Worm (Caenorhabditis elegans) whole organism, L1 larva: ENCODE results near the gene F14F9.4.
A peak's percentile ranks its signal among the peaks of the same experiment; 100 is the strongest.

Experiments
- C16A3.4 ChIP-seq: fragments of 150-350 bp; optimal IDR thresholded peaks from 2 replicates; lab custom pipeline; 2014; ENCODE audit warnings: missing biosample characterization, missing genetic modification characterization
- C34B4.2 ChIP-seq: sonication (generic microtip); optimal IDR thresholded peaks from 2 replicates; lab custom pipeline; 2017; ENCODE audit warnings: mild to moderate bottlenecking, missing genetic modification characterization, missing compliant biosample characterization
- F16B12.6 ChIP-seq: fragments of 150-350 bp; optimal IDR thresholded peaks from 2 replicates; lab custom pipeline; 2014; ENCODE audit warnings: missing biosample characterization, missing genetic modification characterization
- aha-1 ChIP-seq: fragments of 150-350 bp; optimal IDR thresholded peaks from 2 replicates; lab custom pipeline; 2014; ENCODE audit warnings: missing biosample characterization, missing genetic modification characterization
- alr-1 ChIP-seq: fragments of 200-800 bp; sonication (Bioruptor generic); optimal IDR thresholded peaks from 2 replicates; lab custom pipeline; 2018; ENCODE audit warnings: borderline replicate concordance, mild to moderate bottlenecking, missing genetic modification characterization, missing compliant biosample characterization
- ama-1 ChIP-seq: fragments of 150-350 bp; optimal IDR thresholded peaks from 2 replicates; lab custom pipeline; 2014
- ceh-63 ChIP-seq: fragments of 200-800 bp; sonication (Bioruptor generic); optimal IDR thresholded peaks from 2 replicates; lab custom pipeline; 2018; ENCODE audit warnings: mild to moderate bottlenecking, missing genetic modification characterization, missing compliant biosample characterization
- ceh-82 ChIP-seq, 3 experiments: fragments of 150-350 bp in 1 of 3; sonication (generic microtip) in 2 of 3; optimal IDR thresholded peaks; 2 replicates each; lab custom pipeline; 2014 to 2017; ENCODE audit warnings: missing biosample characterization in 3 of 3, missing genetic modification characterization in 3 of 3
- ceh-88 ChIP-seq: fragments of 200-800 bp; sonication (Bioruptor generic); IDR thresholded peaks from 2 replicates; pipeline ENCODE4 v1.3.6; 2022; ENCODE audit warnings: missing genetic modification characterization, missing compliant biosample characterization
- dpl-1 ChIP-seq, 3 experiments: fragments of 150-350 bp in 2 of 3; sonication (generic microtip) in 1 of 3; optimal IDR thresholded peaks; 2 replicates each; lab custom pipeline; 2014 to 2017; ENCODE audit warnings: missing biosample characterization in 3 of 3, missing genetic modification characterization in 3 of 3, missing genetic modification reagents in 3 of 3
- efl-1 ChIP-seq, 4 experiments: fragments of 150-350 bp; optimal IDR thresholded peaks in 3 of 4; peaks in 1 of 4; 1 replicate in 1 of 4; 2 replicates in 3 of 4; lab custom pipeline; 2014; ENCODE audit warnings: missing biosample characterization in 2 of 4, missing genetic modification characterization in 2 of 4, missing genetic modification reagents in 2 of 4
- egl-27 ChIP-seq, 2 experiments: fragments of 150-350 bp in 1 of 2; sonication (generic microtip); optimal IDR thresholded peaks; 3 replicates each; lab custom pipeline; 2017 to 2018; ENCODE audit warnings: missing biosample characterization in 2 of 2, missing genetic modification characterization in 2 of 2, missing genetic modification reagents in 2 of 2
- fkh-4 ChIP-seq: sonication (generic microtip); optimal IDR thresholded peaks from 2 replicates; lab custom pipeline; 2016; ENCODE audit warnings: missing compliant biosample characterization, missing genetic modification characterization, borderline replicate concordance
- fkh-8 ChIP-seq: sonication (generic microtip); optimal IDR thresholded peaks from 2 replicates; lab custom pipeline; 2016; ENCODE audit warnings: mild to moderate bottlenecking, missing genetic modification characterization, missing compliant biosample characterization
- fos-1 ChIP-seq: fragments of 150-350 bp; optimal IDR thresholded peaks from 2 replicates; lab custom pipeline; 2014; ENCODE audit warnings: missing biosample characterization, missing genetic modification characterization
- hlh-4 ChIP-seq: sonication (generic microtip); optimal IDR thresholded peaks from 2 replicates; lab custom pipeline; 2016; ENCODE audit warnings: mild to moderate bottlenecking, missing genetic modification characterization, missing compliant biosample characterization
- irx-1 ChIP-seq: sonication (generic microtip); optimal IDR thresholded peaks from 2 replicates; lab custom pipeline; 2016; ENCODE audit warnings: missing genetic modification characterization, missing compliant biosample characterization
- jun-1 ChIP-seq: fragments of 150-350 bp; optimal IDR thresholded peaks from 2 replicates; lab custom pipeline; 2014; ENCODE audit warnings: missing biosample characterization, missing genetic modification reagents, missing genetic modification characterization
- lin-14 ChIP-seq: fragments of 200-800 bp; sonication (Bioruptor generic); optimal IDR thresholded peaks from 2 replicates; lab custom pipeline; 2018; ENCODE audit warnings: mild to moderate bottlenecking, missing genetic modification characterization, moderate library complexity, missing compliant biosample characterization
- lsy-2 ChIP-seq, 2 experiments: fragments of 150-350 bp; optimal IDR thresholded peaks; 2 replicates each; lab custom pipeline; 2014; ENCODE audit warnings: missing biosample characterization in 2 of 2, missing genetic modification characterization in 2 of 2
- mab-9 ChIP-seq: fragments of 200-800 bp; sonication (Bioruptor generic); IDR thresholded peaks from 2 replicates; pipeline ENCODE4 v1.3.6; 2022; ENCODE audit warnings: missing genetic modification reagents, missing genetic modification characterization, missing compliant biosample characterization
- mdl-1 ChIP-seq, 2 experiments: fragments of 150-350 bp; optimal IDR thresholded peaks; 2 replicates each; lab custom pipeline; 2014 to 2017; ENCODE audit warnings: missing biosample characterization in 2 of 2, missing genetic modification characterization in 2 of 2, inconsistent platforms in 1 of 2
- mef-2 ChIP-seq: fragments of 150-350 bp; optimal IDR thresholded peaks from 2 replicates; lab custom pipeline; 2014; ENCODE audit warnings: missing biosample characterization, missing genetic modification characterization
- nhr-11 ChIP-seq: fragments of 150-350 bp; optimal IDR thresholded peaks from 2 replicates; lab custom pipeline; 2014; ENCODE audit warnings: missing biosample characterization, missing genetic modification characterization
- nhr-19 ChIP-seq: fragments of 200-800 bp; sonication (Bioruptor generic); conservative IDR thresholded peaks from 2 replicates; pipeline ENCODE4 v1.3.6; 2022; ENCODE audit warnings: missing genetic modification characterization, missing compliant biosample characterization
- nhr-20 ChIP-seq: sonication (generic microtip); optimal IDR thresholded peaks from 2 replicates; lab custom pipeline; 2016; ENCODE audit warnings: mild to moderate bottlenecking, missing genetic modification characterization, missing compliant biosample characterization
- nhr-47 ChIP-seq: sonication (generic microtip); optimal IDR thresholded peaks from 2 replicates; lab custom pipeline; 2016; ENCODE audit warnings: mild to moderate bottlenecking, missing genetic modification characterization, moderate library complexity, missing compliant biosample characterization
- nhr-76 ChIP-seq: sonication (generic microtip); optimal IDR thresholded peaks from 2 replicates; lab custom pipeline; 2017; ENCODE audit warnings: missing biosample characterization, missing genetic modification characterization
- nhr-84 ChIP-seq: sonication (generic microtip); optimal IDR thresholded peaks from 2 replicates; lab custom pipeline; 2017; ENCODE audit warnings: missing biosample characterization, missing genetic modification characterization
- nhr-85 ChIP-seq: sonication (generic microtip); peaks from one replicate; lab custom pipeline; 2016; ENCODE audit warnings: missing genetic modification characterization, inconsistent platforms, missing compliant biosample characterization
- nhr-90 ChIP-seq: sonication (generic microtip); optimal IDR thresholded peaks from 2 replicates; lab custom pipeline; 2016; ENCODE audit warnings: mild to moderate bottlenecking, missing genetic modification characterization, missing compliant biosample characterization; ENCODE audit not compliant: poor library complexity
- rnt-1 ChIP-seq: sonication (generic microtip); optimal IDR thresholded peaks from 2 replicates; lab custom pipeline; 2016; ENCODE audit warnings: mild to moderate bottlenecking, missing genetic modification characterization, moderate library complexity, missing compliant biosample characterization
- sup-37 ChIP-seq: fragments of 200-800 bp; sonication (Bioruptor generic); optimal IDR thresholded peaks from 2 replicates; lab custom pipeline; 2018; ENCODE audit warnings: mild to moderate bottlenecking, missing genetic modification characterization, missing compliant biosample characterization
- tlp-1 ChIP-seq: fragments of 150-350 bp; optimal IDR thresholded peaks from 2 replicates; lab custom pipeline; 2014; ENCODE audit warnings: missing biosample characterization, missing genetic modification characterization
- unc-62 ChIP-seq: fragments of 150-350 bp; optimal IDR thresholded peaks from 2 replicates; lab custom pipeline; 2014; ENCODE audit warnings: missing biosample characterization, missing genetic modification reagents, missing genetic modification characterization
- vab-15 ChIP-seq: sonication (generic microtip); optimal IDR thresholded peaks from 2 replicates; lab custom pipeline; 2017; ENCODE audit warnings: missing genotype, mild to moderate bottlenecking, missing genetic modification characterization, missing compliant biosample characterization
- xbp-1 ChIP-seq: sonication (generic microtip); optimal IDR thresholded peaks from 2 replicates; lab custom pipeline; 2016; ENCODE audit warnings: missing genetic modification characterization, missing compliant biosample characterization
- zag-1 ChIP-seq: fragments of 150-350 bp; optimal IDR thresholded peaks from 2 replicates; lab custom pipeline; 2014; ENCODE audit warnings: missing biosample characterization, missing genetic modification characterization

The F14F9.4 gene

DNA sequence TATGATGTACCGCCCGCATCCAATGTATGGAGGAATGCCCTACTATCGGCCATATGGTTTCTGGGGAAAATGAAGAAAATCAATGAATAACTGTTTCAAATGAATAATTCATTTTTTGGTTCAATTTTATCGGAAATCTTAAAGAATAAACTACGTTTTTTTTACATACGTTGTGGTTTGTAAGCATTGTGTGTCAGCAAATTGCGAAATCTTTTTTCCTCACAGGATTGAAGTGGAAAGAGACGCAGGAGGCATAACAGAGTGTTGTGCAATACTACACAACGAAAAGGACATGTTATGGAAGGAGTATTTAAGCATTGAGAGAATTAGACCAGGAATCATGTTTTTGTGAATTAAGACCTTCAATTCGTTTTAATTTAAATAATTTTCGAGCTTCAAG is 1.2 kb upstream of the F14F9.4 start (continued):
- TF ChIP-seq dpl-1 (GFP tag; optimal IDR thresholded peaks at IDR 0.05; lab: Kevin White, UChicago) = peak in 1 of 3 experiments; percentile 36
- peak; percentile 32 for TF ChIP-seq nhr-20 (tag; lab: Kevin White, UChicago)
- peak; percentile 17 for TF ChIP-seq xbp-1 (tag; lab: Kevin White, UChicago)
- peak; percentile 51 to 77 (median 55) for TF ChIP-seq ceh-82 (tag; optimal IDR thresholded peaks at IDR 0.05; lab: Kevin White, UChicago)
- TF ChIP-seq fos-1 (tag; lab: Kevin White, UChicago) = no peak
- no peak for TF ChIP-seq lin-14 (GFP tag; lab: Kevin White, UChicago)
- TF ChIP-seq vab-15 = no peak
- TF ChIP-seq egl-27 (tag; optimal IDR thresholded peaks at IDR 0.05; lab: Kevin White, UChicago) = no peak
- no peak for TF ChIP-seq tlp-1 (tag; lab: Kevin White, UChicago)
- peak; percentile 38 to 65 for TF ChIP-seq efl-1 (optimal IDR thresholded peaks at IDR 0.05; lab: Kevin White, UChicago)
- peak; percentile 45 to 48 for TF ChIP-seq efl-1 (GFP tag; optimal IDR thresholded peaks at IDR 0.05 in 1 of 2; lab: Kevin White, UChicago)
- TF ChIP-seq nhr-85 (tag; lab: Kevin White, UChicago) = peak; percentile 63
- peak; percentile 23 for TF ChIP-seq C16A3.4 (tag; lab: Kevin White, UChicago)
- no peak for TF ChIP-seq zag-1 (tag; lab: Kevin White, UChicago)
- no peak for TF ChIP-seq nhr-84 (tag; lab: Kevin White, UChicago)
- TF ChIP-seq jun-1 (tag; lab: Kevin White, UChicago) = peak; percentile 22
- TF ChIP-seq ceh-63 (GFP tag; lab: Kevin White, UChicago) = no peak
- TF ChIP-seq mef-2 (tag; lab: Kevin White, UChicago) = no peak

DNA sequence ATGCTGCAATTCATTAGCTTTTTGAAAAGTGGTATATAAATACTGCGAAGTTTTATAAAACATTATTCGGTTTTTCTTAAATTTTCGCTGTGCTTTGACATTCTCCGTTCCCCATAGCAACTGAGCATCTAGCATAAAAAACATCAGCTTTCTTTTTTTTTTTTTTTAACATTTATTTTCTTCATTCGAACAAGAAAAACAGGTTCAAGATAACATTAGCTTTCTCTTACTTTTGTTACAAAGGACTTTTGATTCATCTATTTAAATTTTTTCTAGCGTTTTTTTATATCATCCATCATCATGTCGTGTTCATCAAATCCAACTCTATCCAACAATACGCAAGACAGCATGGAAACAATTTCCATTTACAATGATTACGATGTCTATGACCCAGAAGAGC is 5.4 kb downstream of the F14F9.4 start, which contains the start of gene F14F9.3:
Gene F14F9.3 (plus strand): TSS at position 301 of the 400 bp plus-strand sequence.
- TF ChIP-seq lsy-2 (tag; optimal IDR thresholded peaks at IDR 0.05; lab: Kevin White, UChicago) (no peak), C34B4.2 (no peak), nhr-11 (no peak), rnt-1 (tag; lab: Kevin White, UChicago) (no peak), mab-9 (GFP tag; lab: Robert Waterston, UW) (no peak), ceh-88 (GFP tag; lab: Robert Waterston, UW) (no peak), C16A3.4 (tag; lab: Kevin White, UChicago) (no peak), sup-37 (no peak), lin-14 (GFP tag; lab: Kevin White, UChicago) (no peak), nhr-90 (tag; lab: Kevin White, UChicago) (no peak), ceh-63 (GFP tag; lab: Kevin White, UChicago) (no peak), irx-1 (no peak), nhr-19 (GFP tag; lab: Robert Waterston, UW) (no peak)

DNA sequence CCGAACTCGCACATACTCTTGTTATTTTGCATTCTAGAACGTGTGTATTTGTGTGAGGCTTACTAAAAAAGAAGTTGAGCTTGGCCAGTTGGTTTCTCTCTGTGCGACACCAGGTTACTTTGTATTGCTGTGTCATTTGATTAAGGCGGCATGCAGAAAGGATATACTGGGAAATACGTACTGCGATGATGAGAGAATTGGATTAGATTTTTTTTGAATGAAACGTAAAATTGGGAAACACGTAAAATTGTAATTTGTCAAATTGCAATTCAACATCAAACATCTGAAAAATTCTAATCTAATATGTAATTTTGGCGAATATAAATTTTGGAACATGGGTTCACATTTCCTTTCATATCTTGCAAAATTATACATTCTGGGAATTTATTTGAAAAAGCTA is 11.2 kb downstream of the F14F9.4 start, which contains the start of gene srh-129:
Gene srh-129 (minus strand): TSS at position 101 of the 400 bp plus-strand sequence.
- peak; percentile 26 for TF ChIP-seq fkh-8 (tag; lab: Kevin White, UChicago)
- TF ChIP-seq ama-1 = no peak

DNA sequence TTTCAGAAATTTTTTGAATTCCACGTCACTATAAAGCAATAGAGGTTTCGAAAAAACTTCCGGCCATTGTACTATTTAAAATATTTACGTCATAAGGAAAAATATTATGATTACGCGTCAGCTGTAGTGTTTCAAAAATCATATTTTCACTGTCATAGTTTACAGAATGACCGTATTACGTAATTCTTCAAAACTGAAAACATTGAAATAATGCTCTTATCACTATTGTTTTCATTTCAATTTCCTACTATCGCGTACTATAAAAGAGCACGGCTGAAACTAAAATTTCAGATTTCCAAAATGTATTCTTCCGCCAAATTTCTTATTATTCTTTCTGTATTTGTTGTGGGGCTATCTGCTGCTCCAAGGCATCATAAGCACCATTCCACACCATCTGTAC is 12.0 kb downstream of the F14F9.4 start, which contains the start of gene F14F9.2:
Gene F14F9.2 (plus strand): TSS at position 301 of the 400 bp plus-strand sequence.
- TF ChIP-seq hlh-4 (tag; lab: Kevin White, UChicago) (no peak), fkh-4 (tag; lab: Kevin White, UChicago) (no peak), aha-1 (tag; lab: Kevin White, UChicago) (no peak), nhr-76 (no peak), mdl-1 (tag; optimal IDR thresholded peaks at IDR 0.05; lab: Kevin White, UChicago) (no peak), nhr-85 (tag; lab: Kevin White, UChicago) (no peak), F16B12.6 (no peak), irx-1 (no peak), nhr-19 (GFP tag; lab: Robert Waterston, UW) (no peak), unc-62 (GFP tag; lab: Kevin White, UChicago) (no peak), alr-1 (tag; lab: Kevin White, UChicago) (no peak), nhr-47 (tag; lab: Kevin White, UChicago) (no peak)
